Worm (Caenorhabditis elegans) whole organism, early embryonic: ENCODE results near the gene F42E11.3.

Experiments used
- B0310.2 ChIP-seq: sonication (generic microtip); optimal IDR thresholded peaks from 2 replicates; lab custom pipeline; 2016; ENCODE audit warnings: mild to moderate bottlenecking, missing genetic modification characterization, missing compliant biosample characterization
- F13C5.2 ChIP-seq: sonication (generic microtip); optimal IDR thresholded peaks from 2 replicates; lab custom pipeline; 2017; ENCODE audit warnings: mild to moderate bottlenecking, missing genetic modification characterization, inconsistent platforms, missing compliant biosample characterization
- aly-1 ChIP-seq: sonication (generic microtip); optimal IDR thresholded peaks from 2 replicates; lab custom pipeline; 2016; ENCODE audit warnings: missing genetic modification characterization, missing compliant biosample characterization
- ama-1 ChIP-seq: fragments of 150-350 bp; optimal IDR thresholded peaks from 2 replicates; lab custom pipeline; 2014
- ceh-13 ChIP-seq: fragments of 200-800 bp; sonication (Bioruptor generic); optimal IDR thresholded peaks from 2 replicates; lab custom pipeline; 2018; ENCODE audit warnings: mild to moderate bottlenecking, missing genetic modification characterization, missing compliant biosample characterization
- ceh-36 ChIP-seq: sonication (generic microtip); optimal IDR thresholded peaks from 2 replicates; lab custom pipeline; 2016; ENCODE audit warnings: missing genetic modification characterization, inconsistent platforms, missing compliant biosample characterization
- ets-7 ChIP-seq: sonication (generic microtip); optimal IDR thresholded peaks from 2 replicates; lab custom pipeline; 2016; ENCODE audit warnings: missing genotype, missing genetic modification characterization, missing compliant biosample characterization
- flt-1 ChIP-seq: fragments of 200-800 bp; sonication (Bioruptor generic); IDR thresholded peaks from 2 replicates; pipeline ENCODE4 v1.3.6; 2022; ENCODE audit warnings: missing genetic modification characterization, missing compliant biosample characterization
- hmbx-1 ChIP-seq: sonication (generic microtip); optimal IDR thresholded peaks from 2 replicates; lab custom pipeline; 2016; ENCODE audit warnings: mild to moderate bottlenecking, missing genetic modification characterization, missing compliant biosample characterization
- hmg-4 ChIP-seq: fragments of 200-800 bp; sonication (Bioruptor generic); optimal IDR thresholded peaks from 2 replicates; lab custom pipeline; 2018; ENCODE audit warnings: mild to moderate bottlenecking, missing genetic modification characterization, missing compliant biosample characterization
- hnd-1 ChIP-seq: sonication (generic microtip); optimal IDR thresholded peaks from 2 replicates; lab custom pipeline; 2016; ENCODE audit warnings: missing genetic modification characterization, missing compliant biosample characterization
- pes-1 ChIP-seq: fragments of 200-800 bp; sonication (Bioruptor generic); IDR thresholded peaks from 2 replicates; pipeline ENCODE4 v1.3.6; 2022; ENCODE audit warnings: missing genetic modification reagents, missing genetic modification characterization, missing compliant biosample characterization
- scrt-1 ChIP-seq: fragments of 200-800 bp; sonication (Bioruptor generic); IDR thresholded peaks from 2 replicates; pipeline ENCODE4 v1.3.6; 2022; ENCODE audit warnings: missing genetic modification characterization, missing compliant biosample characterization
- sea-1 ChIP-seq: fragments of 200-800 bp; sonication (Bioruptor generic); conservative IDR thresholded peaks from 2 replicates; pipeline ENCODE4 v1.3.6; 2022; ENCODE audit warnings: missing genetic modification characterization, missing compliant biosample characterization
- tbx-11 ChIP-seq: fragments of 200-800 bp; sonication (Bioruptor generic); IDR thresholded peaks from 2 replicates; pipeline ENCODE4 v1.3.6; 2022; ENCODE audit warnings: missing genetic modification characterization, missing compliant biosample characterization
- tbx-37 ChIP-seq: fragments of 200-800 bp; sonication (Bioruptor generic); conservative IDR thresholded peaks from 2 replicates; pipeline ENCODE4 v1.3.6; 2022; ENCODE audit warnings: missing genetic modification reagents, missing genetic modification characterization, missing compliant biosample characterization
- tra-4 ChIP-seq: sonication (generic microtip); optimal IDR thresholded peaks from 2 replicates; lab custom pipeline; 2017; ENCODE audit warnings: missing genetic modification characterization, missing compliant biosample characterization

Gene F42E11.3

DNA sequence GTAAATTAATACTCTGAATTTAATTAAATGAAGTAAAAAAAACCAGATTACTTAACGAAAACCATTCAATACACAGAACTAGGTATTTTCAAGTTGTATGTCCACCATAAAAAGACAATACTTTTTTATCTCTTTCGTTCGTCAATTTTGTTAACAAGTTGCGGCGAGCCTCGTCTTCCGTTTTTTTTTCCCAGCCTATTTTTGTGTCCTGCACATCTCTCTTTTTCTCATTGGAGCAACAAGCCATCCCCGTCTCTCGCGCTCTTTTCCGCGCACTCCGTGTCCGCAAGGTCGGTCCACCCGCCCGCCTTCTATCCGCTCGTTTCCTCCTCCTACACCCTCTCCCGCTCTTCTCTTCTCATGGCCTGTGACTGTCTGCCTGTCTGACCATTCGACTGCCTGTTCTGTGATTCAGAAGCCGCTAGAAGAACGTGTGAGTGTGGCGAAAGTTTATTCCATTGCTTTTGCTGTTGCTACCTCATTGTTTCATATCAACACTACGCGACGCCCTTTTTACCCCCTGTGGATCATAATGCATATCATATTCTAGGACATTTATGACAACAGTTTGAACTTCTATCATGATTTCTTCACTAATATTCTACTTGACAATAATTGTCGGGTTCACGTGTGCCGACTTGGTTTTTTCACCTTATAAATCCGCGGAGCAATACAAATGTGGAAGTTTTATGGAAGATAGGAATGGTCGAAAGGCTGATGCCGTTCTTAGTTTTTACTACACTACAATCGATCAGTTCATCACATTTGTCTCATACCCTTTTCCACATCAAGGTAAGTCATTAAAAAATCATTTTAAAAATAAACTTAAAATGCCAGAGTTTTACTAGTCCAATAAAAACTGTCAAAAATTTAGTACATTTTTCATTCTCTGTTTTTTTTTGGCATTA is 9.4 kb upstream of the F42E11.3 start, which contains the start of the genes F08B12.11 and prmn-1:
F08B12.11 (plus strand) TSS at position 521 of the 908 bp plus-strand sequence.
prmn-1 (plus strand) TSS at position 551 of the 908 bp plus-strand sequence.
- no peak for TF ChIP-seq pes-1 (GFP tag; lab: Robert Waterston, UW)
- peak; percentile 40; the same call in 1 of the 2 replicates for TF ChIP-seq tbx-37
- TF ChIP-seq sea-1 (GFP tag; lab: Robert Waterston, UW): no peak
- TF ChIP-seq ama-1 (lab: Kevin White, UChicago): no peak
- TF ChIP-seq scrt-1: no peak

DNA sequence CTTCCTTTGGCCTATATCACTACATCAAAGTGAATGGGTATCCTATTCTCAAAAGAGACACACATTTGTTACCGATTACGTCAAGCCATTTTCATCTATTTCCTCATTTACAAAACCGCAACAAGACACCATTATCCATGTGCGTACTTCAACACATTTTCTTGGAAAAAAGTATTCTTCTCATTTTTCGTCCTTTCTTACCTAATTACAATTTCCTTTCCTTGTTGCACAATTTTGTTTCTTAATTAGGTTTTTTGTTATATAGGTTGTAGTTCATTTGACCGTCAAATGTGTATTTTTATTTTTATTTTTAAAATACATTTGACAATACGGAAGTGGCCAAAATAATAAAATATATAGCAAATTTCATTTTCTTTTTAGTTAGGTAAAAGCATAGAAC is 8.0 kb upstream of the F42E11.3 start:
- no peak for TF ChIP-seq ets-7 (tag; lab: Kevin White, UChicago)
- TF ChIP-seq hmbx-1 (tag; lab: Kevin White, UChicago): no peak
- no peak for TF ChIP-seq ama-1 (lab: Kevin White, UChicago)
- TF ChIP-seq tra-4 (tag; lab: Kevin White, UChicago): no peak
- TF ChIP-seq F13C5.2 (tag; lab: Kevin White, UChicago): no peak
- TF ChIP-seq ceh-13 (GFP tag; lab: Kevin White, UChicago): no peak
- TF ChIP-seq pes-1 (GFP tag; lab: Robert Waterston, UW): no peak
- TF ChIP-seq scrt-1: no peak
- TF ChIP-seq B0310.2 (tag; lab: Kevin White, UChicago): no peak
- TF ChIP-seq ceh-36 (tag; lab: Kevin White, UChicago): no peak
- TF ChIP-seq hnd-1 (tag; lab: Kevin White, UChicago): no peak
- TF ChIP-seq tbx-11: no peak
- TF ChIP-seq flt-1 (GFP tag; lab: Robert Waterston, UW): no peak
- no peak for TF ChIP-seq tbx-37
- TF ChIP-seq sea-1 (GFP tag; lab: Robert Waterston, UW): no peak

DNA sequence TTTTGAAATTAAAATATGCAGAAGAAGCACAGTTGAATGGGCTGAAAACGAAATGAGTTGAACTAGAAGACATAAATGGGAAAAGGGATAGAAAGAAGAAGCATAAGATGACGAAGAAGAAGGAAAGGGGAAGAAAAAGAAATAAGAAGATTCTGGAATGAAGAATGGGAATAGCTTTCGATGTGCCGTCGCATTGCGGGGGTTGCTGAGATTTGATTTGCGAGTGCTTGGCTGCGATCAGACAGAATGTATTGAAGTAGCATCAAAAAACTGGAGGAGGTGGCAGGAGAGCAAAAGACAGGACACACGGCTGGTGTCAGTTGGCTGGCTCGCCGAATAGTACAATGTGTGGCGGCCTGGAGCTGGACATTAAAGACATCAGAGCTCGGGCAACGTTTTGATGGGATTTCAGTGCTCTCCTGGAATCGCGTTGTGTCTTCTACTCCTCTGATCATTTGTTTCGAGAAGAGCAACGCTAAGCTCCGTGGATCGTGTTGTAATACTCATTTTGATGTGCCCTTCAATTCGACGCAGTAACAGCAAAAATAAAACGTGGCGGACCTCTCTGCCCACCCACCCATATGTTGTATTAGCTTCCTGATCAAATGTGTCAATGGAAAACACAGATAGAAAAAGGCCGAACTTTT is 3.8 kb upstream of the F42E11.3 start:
- peak; percentile 43 for TF ChIP-seq hmg-4 (GFP tag; lab: Kevin White, UChicago)
- TF ChIP-seq tbx-37: no peak

DNA sequence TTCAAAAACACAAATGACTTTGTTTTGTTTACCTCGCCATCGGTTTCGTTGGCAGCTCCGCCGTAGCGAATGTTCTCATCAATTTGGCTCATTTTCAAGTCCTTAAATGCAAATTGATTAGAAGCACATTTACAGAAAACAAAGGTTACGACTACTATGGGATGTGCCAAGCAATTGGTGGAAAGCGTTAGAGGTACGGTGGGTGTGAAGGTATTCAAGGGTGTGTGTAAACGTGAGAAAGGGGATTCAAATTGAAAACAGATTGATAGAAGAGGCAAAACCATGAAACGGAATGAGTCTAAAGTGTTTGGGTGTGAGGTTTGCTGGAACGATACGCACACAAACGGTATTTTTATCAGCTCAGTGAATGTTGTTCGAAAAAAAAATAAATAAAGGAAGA is 2.0 kb upstream of the F42E11.3 start, which contains the start of gene tni-1:
tni-1 (minus strand) TSS at position 101 of the 400 bp plus-strand sequence.
- no peak for TF ChIP-seq ets-7 (tag; lab: Kevin White, UChicago)
- TF ChIP-seq flt-1 (GFP tag; lab: Robert Waterston, UW): no peak
- no peak for TF ChIP-seq pes-1 (GFP tag; lab: Robert Waterston, UW)
- no peak for TF ChIP-seq ama-1 (lab: Kevin White, UChicago)
- no peak for TF ChIP-seq ceh-13 (GFP tag; lab: Kevin White, UChicago)
- TF ChIP-seq scrt-1: no peak
- TF ChIP-seq ceh-36 (tag; lab: Kevin White, UChicago): no peak
- no peak for TF ChIP-seq hnd-1 (tag; lab: Kevin White, UChicago)
- TF ChIP-seq hmbx-1 (tag; lab: Kevin White, UChicago): no peak
- TF ChIP-seq tbx-11: no peak
- TF ChIP-seq sea-1 (GFP tag; lab: Robert Waterston, UW): no peak
- no peak for TF ChIP-seq F13C5.2 (tag; lab: Kevin White, UChicago)
- no peak for TF ChIP-seq B0310.2 (tag; lab: Kevin White, UChicago)
- TF ChIP-seq hmg-4 (GFP tag; lab: Kevin White, UChicago): no peak

DNA sequence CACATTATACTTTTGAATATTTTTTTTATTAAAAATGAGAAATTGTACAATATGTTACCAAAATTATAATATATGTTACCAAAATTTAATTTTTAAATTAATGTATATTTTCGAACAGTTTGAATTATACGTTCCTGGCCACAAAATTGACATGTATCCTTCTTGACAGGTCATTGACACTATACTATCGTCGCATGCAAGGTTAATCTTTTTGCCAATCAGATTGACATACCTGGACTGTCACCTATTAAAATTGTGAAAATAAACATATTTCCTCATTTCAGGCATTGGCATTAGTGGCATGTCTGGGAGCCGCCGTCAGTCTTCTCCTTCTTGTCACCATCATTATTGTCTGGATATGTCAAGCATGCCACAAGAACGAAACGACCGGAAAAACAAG is 5.3 kb downstream of the F42E11.3 start:
- TF ChIP-seq flt-1 (GFP tag; lab: Robert Waterston, UW): no peak

DNA sequence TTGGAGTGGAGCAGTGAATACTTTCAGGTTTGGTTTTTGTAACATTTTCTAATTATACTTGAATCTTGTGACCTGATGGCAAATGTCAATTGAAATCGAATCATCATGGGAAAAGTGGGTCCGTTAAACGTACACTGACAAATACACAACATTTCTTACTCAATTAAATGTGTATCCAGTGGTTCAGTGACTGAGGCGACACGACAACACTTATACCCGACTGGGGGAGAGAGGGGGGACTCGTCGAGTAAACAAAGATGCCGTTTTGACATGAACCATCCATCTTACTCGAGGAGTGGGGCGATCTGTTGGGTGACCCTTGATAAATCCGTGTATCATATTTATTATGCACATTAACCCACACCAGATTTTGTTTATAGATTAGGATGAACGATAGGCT is 6.6 kb downstream of the F42E11.3 start:
- TF ChIP-seq aly-1: no peak
- TF ChIP-seq hmg-4 (GFP tag; lab: Kevin White, UChicago): peak; percentile 29

DNA sequence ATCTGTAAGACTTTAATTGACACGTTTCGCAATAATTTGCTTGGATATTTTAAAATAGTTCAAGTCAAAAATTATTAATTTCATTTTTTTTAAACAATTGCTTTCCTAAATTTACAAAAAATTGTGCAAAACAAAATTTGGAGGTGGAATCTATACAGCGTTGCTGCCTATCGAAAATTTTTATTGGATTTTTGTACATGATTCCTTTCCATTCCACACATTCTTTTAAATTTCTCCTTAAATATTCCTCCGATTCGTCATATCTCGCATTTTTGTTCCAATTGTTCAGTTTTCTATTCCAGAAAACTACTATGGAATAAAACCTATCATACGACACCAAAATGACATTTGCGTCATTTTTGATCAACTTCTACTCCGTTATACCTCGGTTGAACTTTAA is 7.0 kb downstream of the F42E11.3 start, which contains the start of gene ttyh-1:
ttyh-1 (plus strand) TSS at position 301 of the 400 bp plus-strand sequence.
- TF ChIP-seq tra-4 (tag; lab: Kevin White, UChicago) (no peak), B0310.2 (tag; lab: Kevin White, UChicago) (no peak), ets-7 (tag; lab: Kevin White, UChicago) (no peak), ama-1 (lab: Kevin White, UChicago) (no peak), hmbx-1 (tag; lab: Kevin White, UChicago) (no peak), hnd-1 (tag; lab: Kevin White, UChicago) (no peak), F13C5.2 (tag; lab: Kevin White, UChicago) (no peak), tbx-11 (no peak), pes-1 (GFP tag; lab: Robert Waterston, UW) (no peak), ceh-36 (tag; lab: Kevin White, UChicago) (no peak), scrt-1 (no peak), aly-1 (no peak)

DNA sequence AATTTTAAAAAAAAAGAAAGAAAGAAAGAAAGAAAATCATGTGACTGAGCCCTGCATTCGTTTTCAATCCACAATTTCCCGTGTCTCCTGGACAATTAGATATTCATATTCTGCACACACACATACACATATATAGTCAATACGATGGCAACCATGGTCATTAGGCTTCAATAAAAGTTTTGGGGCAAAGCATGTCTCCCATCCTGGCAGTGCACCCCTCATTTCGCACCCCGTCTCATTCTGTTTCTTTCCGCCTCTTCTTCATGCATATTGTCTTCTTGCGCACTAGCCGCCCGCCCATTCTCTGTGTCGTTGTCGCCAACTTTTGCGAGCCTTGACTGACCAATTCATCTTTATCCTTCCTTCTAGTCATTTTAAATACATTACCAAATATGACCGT is 7.8 kb downstream of the F42E11.3 start:
- TF ChIP-seq scrt-1 (no peak), aly-1 (no peak), ceh-36 (tag; lab: Kevin White, UChicago) (no peak), tbx-37 (no peak), tra-4 (tag; lab: Kevin White, UChicago) (no peak), ceh-13 (GFP tag; lab: Kevin White, UChicago) (no peak), sea-1 (GFP tag; lab: Robert Waterston, UW) (no peak), hnd-1 (tag; lab: Kevin White, UChicago) (no peak), hmg-4 (GFP tag; lab: Kevin White, UChicago) (no peak), pes-1 (GFP tag; lab: Robert Waterston, UW) (no peak), hmbx-1 (tag; lab: Kevin White, UChicago) (no peak)
